Fruit fly (Drosophila melanogaster): ENCODE results near the gene kis.

The kis gene

dm6 chr2L:247432-247831 lies 3.2 kb downstream of the kis start:
- TF ChIP-seq dl (GFP tag; optimal IDR thresholded peaks at IDR 0.05; ENCODE audit: insufficient read depth in 1 of 2, partially characterized antibody in 2 of 2) (peak in 1 of 2 experiments; percentile 54), psq (GFP tag; optimal IDR thresholded peaks at IDR 0.05) (no peak), Dif (GFP tag; optimal IDR thresholded peaks at IDR 0.05; ENCODE audit: partially characterized antibody) (peak; percentile 61), ey (GFP tag; optimal IDR thresholded peaks at IDR 0.05) (no peak), Abd-B (GFP tag; optimal IDR thresholded peaks at IDR 0.05) (no peak), CG32264 (GFP tag; optimal IDR thresholded peaks at IDR 0.05) (no peak), jim (GFP tag; optimal IDR thresholded peaks at IDR 0.05) (peak; percentile 53), Mio (GFP tag; optimal IDR thresholded peaks at IDR 0.05) (no peak), CG9705 (GFP tag; optimal IDR thresholded peaks at IDR 0.05) (no peak)

dm6 chr2L:246656-247340 lies 3.8 kb downstream of the kis start:
- TF ChIP-seq Jra (GFP tag; optimal IDR thresholded peaks at IDR 0.05) (no peak), usp (GFP tag; optimal IDR thresholded peaks at IDR 0.05) (no peak), Dif (GFP tag; optimal IDR thresholded peaks at IDR 0.05; ENCODE audit: partially characterized antibody) (peak; percentile 95), br (GFP tag; optimal IDR thresholded peaks at IDR 0.05) (no peak), pan (optimal IDR thresholded peaks at IDR 0.05) (no peak), dl (GFP tag; optimal IDR thresholded peaks at IDR 0.05; ENCODE audit: insufficient read depth in 1 of 2, partially characterized antibody in 2 of 2) (peak; percentile 68 to 92), Abd-B (GFP tag; optimal IDR thresholded peaks at IDR 0.05) (no peak), jim (GFP tag; optimal IDR thresholded peaks at IDR 0.05) (peak; percentile 61), sv (GFP tag; optimal IDR thresholded peaks at IDR 0.05) (no peak), Dfd (GFP tag; optimal IDR thresholded peaks at IDR 0.05) (no peak), CG9705 (GFP tag; optimal IDR thresholded peaks at IDR 0.05) (no peak), dmrt93B (GFP tag; optimal IDR thresholded peaks at IDR 0.05) (no peak), Rel (GFP tag; optimal IDR thresholded peaks at IDR 0.05) (no peak), Rel (tag; optimal IDR thresholded peaks at IDR 0.05) (no peak), fru (GFP tag; optimal IDR thresholded peaks at IDR 0.05) (no peak), foxo (GFP tag; optimal IDR thresholded peaks at IDR 0.05) (peak in 1 of 2 experiments; percentile 51), dsf (GFP tag; optimal IDR thresholded peaks at IDR 0.05; ENCODE audit: borderline replicate concordance) (no peak), CG32264 (GFP tag; optimal IDR thresholded peaks at IDR 0.05) (peak; percentile 26), N (GFP tag; optimal IDR thresholded peaks at IDR 0.05) (no peak), sage (GFP tag; optimal IDR thresholded peaks at IDR 0.05) (peak; percentile 29), Hnf4 (GFP tag; optimal IDR thresholded peaks at IDR 0.05) (no peak), HLH106 (tag; optimal IDR thresholded peaks at IDR 0.05) (no peak), Myc (optimal IDR thresholded peaks at IDR 0.05) (no peak), psq (GFP tag; optimal IDR thresholded peaks at IDR 0.05) (peak; percentile 99), brk (GFP tag; optimal IDR thresholded peaks at IDR 0.05) (no peak), lola (GFP tag; optimal IDR thresholded peaks at IDR 0.05) (no peak), OdsH (GFP tag; optimal IDR thresholded peaks at IDR 0.05) (no peak), tai (GFP tag; optimal IDR thresholded peaks at IDR 0.05) (no peak), GATAd (GFP tag; optimal IDR thresholded peaks at IDR 0.05) (no peak), Hr83 (GFP tag; optimal IDR thresholded peaks at IDR 0.05; ENCODE audit: poor library complexity, severe bottlenecking) (peak; percentile 7), h (GFP tag; optimal IDR thresholded peaks at IDR 0.05) (peak; percentile 21), woc (GFP tag; optimal IDR thresholded peaks at IDR 0.05) (no peak), rgr (GFP tag; optimal IDR thresholded peaks at IDR 0.05) (no peak), Sp1 (GFP tag; optimal IDR thresholded peaks at IDR 0.05) (peak; percentile 60), Vsx2 (GFP tag; optimal IDR thresholded peaks at IDR 0.05; ENCODE audit: partially characterized antibody) (no peak), ey (GFP tag; optimal IDR thresholded peaks at IDR 0.05) (no peak), Mio (GFP tag; optimal IDR thresholded peaks at IDR 0.05) (no peak), Hr78 (GFP tag; optimal IDR thresholded peaks at IDR 0.05) (no peak)

dm6 chr2L:244559-244958 lies 6.1 kb downstream of the kis start:
- TF ChIP-seq dsf (GFP tag; optimal IDR thresholded peaks at IDR 0.05; ENCODE audit: borderline replicate concordance) (no peak), fru (GFP tag; optimal IDR thresholded peaks at IDR 0.05) (no peak), Hnf4 (GFP tag; optimal IDR thresholded peaks at IDR 0.05) (no peak), GATAd (GFP tag; optimal IDR thresholded peaks at IDR 0.05) (no peak)

Data from whole organism, wandering third instar larva.